Worm (Caenorhabditis elegans) whole organism, mixed stage, embryonic: ENCODE measurements around the gene set-20.

Experiments
- M03D4.4 ChIP-seq: sonication (generic microtip); optimal IDR thresholded peaks from 2 replicates; lab custom pipeline; 2017; ENCODE audit warnings: mild to moderate bottlenecking, missing genetic modification characterization, missing compliant biosample characterization
- bed-3 ChIP-seq: fragments of 200-800 bp; sonication (Bioruptor generic); optimal IDR thresholded peaks from 3 replicates; lab custom pipeline; 2018; ENCODE audit warnings: mild to moderate bottlenecking, missing genetic modification characterization, moderate library complexity, missing compliant biosample characterization
- blmp-1 ChIP-seq: fragments of 150-350 bp; optimal IDR thresholded peaks from 2 replicates; lab custom pipeline; 2014; ENCODE audit warnings: missing biosample characterization, missing genetic modification characterization
- ceh-39 ChIP-seq: fragments of 150-350 bp; optimal IDR thresholded peaks from 2 replicates; lab custom pipeline; 2014; ENCODE audit warnings: missing biosample characterization, missing genetic modification characterization
- ceh-43 ChIP-seq: fragments of 200-800 bp; sonication (Bioruptor generic); optimal IDR thresholded peaks from 2 replicates; lab custom pipeline; 2018; ENCODE audit warnings: mild to moderate bottlenecking, missing genetic modification characterization, moderate library complexity, missing compliant biosample characterization
- ceh-83 ChIP-seq: fragments of 200-800 bp; sonication (Bioruptor generic); optimal IDR thresholded peaks from 2 replicates; lab custom pipeline; 2018; ENCODE audit warnings: mild to moderate bottlenecking, missing genetic modification characterization, missing compliant biosample characterization
- ces-1 ChIP-seq: fragments of 150-350 bp; optimal IDR thresholded peaks from 2 replicates; lab custom pipeline; 2014; ENCODE audit warnings: missing biosample characterization, missing genetic modification reagents, missing genetic modification characterization
- cnd-1 ChIP-seq: fragments of 200-800 bp; sonication (Bioruptor generic); optimal IDR thresholded peaks from 2 replicates; lab custom pipeline; 2018; ENCODE audit warnings: mild to moderate bottlenecking, missing genetic modification characterization, missing compliant biosample characterization
- drap-1 ChIP-seq: fragments of 200-800 bp; sonication (Bioruptor generic); optimal IDR thresholded peaks from 3 replicates; lab custom pipeline; 2018; ENCODE audit warnings: mild to moderate bottlenecking, missing genetic modification characterization, missing compliant biosample characterization
- elt-1 ChIP-seq: sonication (generic microtip); optimal IDR thresholded peaks from 2 replicates; lab custom pipeline; 2017; ENCODE audit warnings: missing genetic modification characterization, mild to moderate bottlenecking, missing compliant biosample characterization, antibody characterized with exemption, moderate library complexity, borderline replicate concordance; ENCODE audit not compliant: insufficient read depth
- elt-3 ChIP-seq: fragments of 150-350 bp; optimal IDR thresholded peaks from 2 replicates; lab custom pipeline; 2014; ENCODE audit warnings: missing biosample characterization, missing genetic modification characterization
- flh-1 ChIP-seq: fragments of 200-800 bp; sonication (Bioruptor generic); optimal IDR thresholded peaks from 2 replicates; lab custom pipeline; 2018; ENCODE audit warnings: mild to moderate bottlenecking, missing genetic modification characterization, moderate library complexity, missing compliant biosample characterization
- ham-2 ChIP-seq: fragments of 200-800 bp; sonication (Bioruptor generic); optimal IDR thresholded peaks from 2 replicates; lab custom pipeline; 2018; ENCODE audit warnings: mild to moderate bottlenecking, missing genetic modification characterization, missing compliant biosample characterization
- hlh-1 ChIP-seq: fragments of 150-350 bp; optimal IDR thresholded peaks from 2 replicates; lab custom pipeline; 2014; ENCODE audit warnings: missing biosample characterization, missing genetic modification reagents, missing genetic modification characterization
- lin-13 ChIP-seq: fragments of 150-350 bp; optimal IDR thresholded peaks from 2 replicates; lab custom pipeline; 2014; ENCODE audit warnings: missing biosample characterization, missing genetic modification characterization
- lin-32 ChIP-seq: fragments of 200-800 bp; sonication (Bioruptor generic); optimal IDR thresholded peaks from 2 replicates; lab custom pipeline; 2018; ENCODE audit warnings: mild to moderate bottlenecking, missing genetic modification characterization, missing compliant biosample characterization
- lsy-2 ChIP-seq: fragments of 150-350 bp; optimal IDR thresholded peaks from 2 replicates; lab custom pipeline; 2014; ENCODE audit warnings: missing biosample characterization, missing genetic modification characterization
- mab-5 ChIP-seq: fragments of 150-350 bp; optimal IDR thresholded peaks from 2 replicates; lab custom pipeline; 2014; ENCODE audit warnings: missing biosample characterization, missing genetic modification characterization
- mep-1 ChIP-seq: fragments of 150-350 bp; optimal IDR thresholded peaks from 2 replicates; lab custom pipeline; 2017; ENCODE audit warnings: missing biosample characterization, missing genetic modification reagents, missing genetic modification characterization, inconsistent platforms
- mls-2 ChIP-seq: sonication (generic microtip); optimal IDR thresholded peaks from 2 replicates; lab custom pipeline; 2016; ENCODE audit warnings: mild to moderate bottlenecking, missing genetic modification characterization, moderate library complexity, missing compliant biosample characterization
- nhr-12 ChIP-seq: fragments of 150-350 bp; optimal IDR thresholded peaks from 2 replicates; lab custom pipeline; 2014; ENCODE audit warnings: missing biosample characterization, missing genetic modification characterization
- nhr-2 ChIP-seq: fragments of 150-350 bp; optimal IDR thresholded peaks from 2 replicates; lab custom pipeline; 2014; ENCODE audit warnings: missing biosample characterization, missing genetic modification characterization
- nhr-237 ChIP-seq: fragments of 150-350 bp; optimal IDR thresholded peaks from 2 replicates; lab custom pipeline; 2014; ENCODE audit warnings: missing biosample characterization, missing genetic modification characterization
- nhr-28 ChIP-seq: fragments of 150-350 bp; optimal IDR thresholded peaks from 2 replicates; lab custom pipeline; 2014; ENCODE audit warnings: missing biosample characterization, missing genetic modification characterization
- nhr-76 ChIP-seq: sonication (generic microtip); optimal IDR thresholded peaks from 2 replicates; lab custom pipeline; 2017; ENCODE audit warnings: missing biosample characterization, missing genetic modification characterization
- pha-4 ChIP-seq: fragments of 150-350 bp; optimal IDR thresholded peaks from 2 replicates; lab custom pipeline; 2018; ENCODE audit warnings: missing biosample characterization, missing genetic modification reagents, missing genetic modification characterization
- sem-2 ChIP-seq: fragments of 200-800 bp; sonication (Bioruptor generic); optimal IDR thresholded peaks from 2 replicates; lab custom pipeline; 2018; ENCODE audit warnings: mild to moderate bottlenecking, missing genetic modification characterization, missing compliant biosample characterization
- snpc-4 ChIP-seq: fragments of 150-350 bp; optimal IDR thresholded peaks from 2 replicates; lab custom pipeline; 2014; ENCODE audit warnings: missing biosample characterization, missing genetic modification characterization
- sptf-1 ChIP-seq: sonication (generic microtip); optimal IDR thresholded peaks from 2 replicates; lab custom pipeline; 2017; ENCODE audit warnings: mild to moderate bottlenecking, missing genetic modification characterization, moderate library complexity, missing compliant biosample characterization
- tbx-8 ChIP-seq: fragments of 200-800 bp; sonication (Bioruptor generic); optimal IDR thresholded peaks from 2 replicates; lab custom pipeline; 2018; ENCODE audit warnings: mild to moderate bottlenecking, missing genetic modification characterization, moderate library complexity, missing compliant biosample characterization
- unc-120 ChIP-seq: sonication (generic microtip); optimal IDR thresholded peaks from 2 replicates; lab custom pipeline; 2017; ENCODE audit warnings: missing genetic modification characterization, missing compliant biosample characterization; ENCODE audit not compliant: poor library complexity, severe bottlenecking
- unc-39 ChIP-seq: fragments of 150-350 bp; optimal IDR thresholded peaks from 2 replicates; lab custom pipeline; 2014; ENCODE audit warnings: missing biosample characterization, missing genetic modification characterization
- unc-62 ChIP-seq: fragments of 150-350 bp; optimal IDR thresholded peaks from 2 replicates; lab custom pipeline; 2014; ENCODE audit warnings: missing biosample characterization, missing genetic modification reagents, missing genetic modification characterization
- zip-8 ChIP-seq: fragments of 150-350 bp; optimal IDR thresholded peaks from 2 replicates; lab custom pipeline; 2014; ENCODE audit warnings: missing biosample characterization, missing genetic modification characterization
- ztf-11 ChIP-seq: fragments of 150-350 bp; optimal IDR thresholded peaks from 2 replicates; lab custom pipeline; 2014; ENCODE audit warnings: missing biosample characterization, missing genetic modification characterization

The set-20 gene

ce11 chrX:5686065-5686464 lies at the start of gene set-20:
Gene set-20 (minus strand): TSS chrX:5686158.
- peak; percentile 94 for TF ChIP-seq nhr-2 (tag; lab: Kevin White, UChicago)
- TF ChIP-seq ceh-39 (tag; lab: Kevin White, UChicago) = no peak
- TF ChIP-seq elt-1 (tag; lab: Kevin White, UChicago) = no peak
- TF ChIP-seq nhr-12 (tag; lab: Kevin White, UChicago) = no peak
- no peak for TF ChIP-seq snpc-4
- peak; percentile 45 for TF ChIP-seq ztf-11 (tag; lab: Kevin White, UChicago)
- TF ChIP-seq sptf-1 (tag; lab: Kevin White, UChicago) = peak; percentile 59
- peak; percentile 23 for TF ChIP-seq lsy-2 (tag; lab: Kevin White, UChicago)
- TF ChIP-seq lin-13 (tag; lab: Kevin White, UChicago) = no peak
- TF ChIP-seq nhr-76 (tag; lab: Kevin White, UChicago) = no peak
- no peak for TF ChIP-seq mab-5 (tag; lab: Kevin White, UChicago)
- peak; percentile 39 for TF ChIP-seq hlh-1 (tag; lab: Kevin White, UChicago)
- TF ChIP-seq flh-1 = no peak
- TF ChIP-seq ces-1 (GFP tag; lab: Kevin White, UChicago) = peak; percentile 85
- peak; percentile 68 for TF ChIP-seq unc-120 (tag; lab: Kevin White, UChicago)
- TF ChIP-seq mep-1 (tag; lab: Kevin White, UChicago) = peak; percentile 75
- TF ChIP-seq blmp-1 (tag; lab: Kevin White, UChicago) = no peak
- TF ChIP-seq ceh-83 (GFP tag; lab: Kevin White, UChicago) = peak; percentile 28
- TF ChIP-seq mls-2 = peak; percentile 63
- peak; percentile 17 for TF ChIP-seq pha-4 (tag; lab: Kevin White, UChicago)
- no peak for TF ChIP-seq sem-2 (GFP tag; lab: Kevin White, UChicago)
- no peak for TF ChIP-seq zip-8 (tag; lab: Kevin White, UChicago)
- TF ChIP-seq elt-3 (tag; lab: Kevin White, UChicago) = no peak
- TF ChIP-seq ham-2 (GFP tag; lab: Kevin White, UChicago) = peak; percentile 54
- peak; percentile 58 for TF ChIP-seq M03D4.4
- TF ChIP-seq nhr-237 (tag; lab: Kevin White, UChicago) = no peak
- peak; percentile 69 for TF ChIP-seq drap-1
- peak; percentile 27 for TF ChIP-seq cnd-1
- no peak for TF ChIP-seq tbx-8 (GFP tag; lab: Kevin White, UChicago)
- TF ChIP-seq nhr-28 (tag; lab: Kevin White, UChicago) = no peak
- TF ChIP-seq unc-62 (GFP tag; lab: Kevin White, UChicago) = peak; percentile 83
- TF ChIP-seq bed-3 (GFP tag; lab: Kevin White, UChicago) = no peak

- TF ChIP-seq lsy-2 (tag; lab: Kevin White, UChicago) (no peak), nhr-2 (tag; lab: Kevin White, UChicago) (no peak), snpc-4 (no peak)
Measured at ce11 chrX:5733728-5734252, 47.8 kb upstream of the set-20 start, which contains the start of gene rgs-6. Gene rgs-6 (minus strand): TSS chrX:5733778.

ce11 chrX:5728956-5729467 lies 43.1 kb upstream of the set-20 start:
- peak; percentile 35 for TF ChIP-seq sptf-1 (tag; lab: Kevin White, UChicago)
- no peak for TF ChIP-seq ztf-11 (tag; lab: Kevin White, UChicago)
- TF ChIP-seq snpc-4 = no peak
- peak; percentile 19 for TF ChIP-seq drap-1
- no peak for TF ChIP-seq unc-39 (tag; lab: Kevin White, UChicago)
- no peak for TF ChIP-seq ceh-39 (tag; lab: Kevin White, UChicago)
- TF ChIP-seq cnd-1 = no peak
- no peak for TF ChIP-seq nhr-12 (tag; lab: Kevin White, UChicago)
- TF ChIP-seq pha-4 (tag; lab: Kevin White, UChicago) = no peak
- no peak for TF ChIP-seq flh-1
- no peak for TF ChIP-seq nhr-28 (tag; lab: Kevin White, UChicago)
- TF ChIP-seq lsy-2 (tag; lab: Kevin White, UChicago) = no peak
- no peak for TF ChIP-seq tbx-8 (GFP tag; lab: Kevin White, UChicago)
- TF ChIP-seq mls-2 = peak; percentile 74
- no peak for TF ChIP-seq lin-32 (GFP tag; lab: Kevin White, UChicago)
- TF ChIP-seq nhr-2 (tag; lab: Kevin White, UChicago) = no peak
- TF ChIP-seq M03D4.4 = peak; percentile 30
- peak; percentile 19 for TF ChIP-seq mep-1 (tag; lab: Kevin White, UChicago)
- no peak for TF ChIP-seq elt-3 (tag; lab: Kevin White, UChicago)
- no peak for TF ChIP-seq hlh-1 (tag; lab: Kevin White, UChicago)
- no peak for TF ChIP-seq ham-2 (GFP tag; lab: Kevin White, UChicago)
- no peak for TF ChIP-seq unc-120 (tag; lab: Kevin White, UChicago)
- peak; percentile 62 for TF ChIP-seq ces-1 (GFP tag; lab: Kevin White, UChicago)
- peak; percentile 24 for TF ChIP-seq lin-13 (tag; lab: Kevin White, UChicago)
- TF ChIP-seq ceh-83 (GFP tag; lab: Kevin White, UChicago) = peak; percentile 65
- TF ChIP-seq ceh-43 = peak; percentile 16
- TF ChIP-seq nhr-237 (tag; lab: Kevin White, UChicago) = no peak
- TF ChIP-seq unc-62 (GFP tag; lab: Kevin White, UChicago) = peak; percentile 6
- TF ChIP-seq bed-3 (GFP tag; lab: Kevin White, UChicago) = no peak
- TF ChIP-seq mab-5 (tag; lab: Kevin White, UChicago) = no peak
- no peak for TF ChIP-seq sem-2 (GFP tag; lab: Kevin White, UChicago)
- no peak for TF ChIP-seq elt-1 (tag; lab: Kevin White, UChicago)
- no peak for TF ChIP-seq zip-8 (tag; lab: Kevin White, UChicago)
- TF ChIP-seq blmp-1 (tag; lab: Kevin White, UChicago) = no peak
- TF ChIP-seq nhr-76 (tag; lab: Kevin White, UChicago) = no peak
